Worm (Caenorhabditis elegans) whole organism, late embryonic: ENCODE results near the gene srv-12.

Source experiments
- C08G9.2 ChIP-seq: sonication (generic microtip); optimal IDR thresholded peaks from 2 replicates; lab custom pipeline; 2016; ENCODE audit warnings: mild to moderate bottlenecking, missing genetic modification characterization, moderate library complexity, missing compliant biosample characterization
- K02D7.2 ChIP-seq: sonication (generic microtip); optimal IDR thresholded peaks from 2 replicates; lab custom pipeline; 2017; ENCODE audit warnings: mild to moderate bottlenecking, missing genetic modification characterization, missing compliant biosample characterization
- K09A11.1 ChIP-seq: sonication (generic microtip); optimal IDR thresholded peaks from 2 replicates; lab custom pipeline; 2017; ENCODE audit warnings: antibody characterized with exemption, mild to moderate bottlenecking, missing genetic modification characterization, missing compliant biosample characterization; ENCODE audit not compliant: insufficient read depth
- T23F11.4 ChIP-seq: fragments of 200-800 bp; sonication (Bioruptor generic); optimal IDR thresholded peaks from 2 replicates; lab custom pipeline; 2018; ENCODE audit warnings: mild to moderate bottlenecking, missing genetic modification characterization, missing compliant biosample characterization
- ama-1 ChIP-seq: fragments of 150-350 bp; optimal IDR thresholded peaks from 2 replicates; lab custom pipeline; 2014
- ceh-14 ChIP-seq: sonication (generic microtip); optimal IDR thresholded peaks from 2 replicates; lab custom pipeline; 2016; ENCODE audit warnings: missing genotype, missing genetic modification characterization, missing compliant biosample characterization
- ceh-19 ChIP-seq: fragments of 200-800 bp; sonication (Bioruptor generic); optimal IDR thresholded peaks from 2 replicates; lab custom pipeline; 2018; ENCODE audit warnings: mild to moderate bottlenecking, missing genetic modification characterization, missing compliant biosample characterization
- ceh-2 ChIP-seq: sonication (generic microtip); optimal IDR thresholded peaks from 2 replicates; lab custom pipeline; 2016; ENCODE audit warnings: missing genotype, missing genetic modification characterization, missing compliant biosample characterization
- ceh-22 ChIP-seq: sonication (generic microtip); optimal IDR thresholded peaks from 2 replicates; lab custom pipeline; 2017; ENCODE audit warnings: missing biosample characterization, missing genetic modification characterization
- ceh-24 ChIP-seq: sonication (generic microtip); optimal IDR thresholded peaks from 2 replicates; lab custom pipeline; 2016; ENCODE audit warnings: mild to moderate bottlenecking, missing genetic modification characterization, missing compliant biosample characterization
- ceh-31 ChIP-seq: sonication (generic microtip); optimal IDR thresholded peaks from 2 replicates; lab custom pipeline; 2016; ENCODE audit warnings: missing genetic modification characterization, missing compliant biosample characterization
- ceh-34 ChIP-seq: sonication (generic microtip); optimal IDR thresholded peaks from 2 replicates; lab custom pipeline; 2016; ENCODE audit warnings: mild to moderate bottlenecking, missing genetic modification characterization, missing compliant biosample characterization
- ceh-48 ChIP-seq: sonication (generic microtip); optimal IDR thresholded peaks from 2 replicates; lab custom pipeline; 2016; ENCODE audit warnings: missing genetic modification characterization, inconsistent platforms, missing compliant biosample characterization
- ceh-6 ChIP-seq: fragments of 200-800 bp; sonication (Bioruptor generic); optimal IDR thresholded peaks from 2 replicates; lab custom pipeline; 2018; ENCODE audit warnings: mild to moderate bottlenecking, missing genetic modification characterization, missing compliant biosample characterization
- ceh-9 ChIP-seq: sonication (generic microtip); optimal IDR thresholded peaks from 2 replicates; lab custom pipeline; 2016; ENCODE audit warnings: mild to moderate bottlenecking, missing genetic modification characterization, inconsistent platforms, missing compliant biosample characterization
- che-1 ChIP-seq: sonication (generic microtip); optimal IDR thresholded peaks from 2 replicates; lab custom pipeline; 2016; ENCODE audit warnings: mild to moderate bottlenecking, missing genetic modification characterization, missing compliant biosample characterization
- dmd-4 ChIP-seq: sonication (generic microtip); optimal IDR thresholded peaks from 2 replicates; lab custom pipeline; 2016; ENCODE audit warnings: borderline replicate concordance, missing genetic modification characterization, missing compliant biosample characterization
- elt-2 ChIP-seq: sonication (generic microtip); optimal IDR thresholded peaks from 2 replicates; lab custom pipeline; 2016; ENCODE audit warnings: missing genetic modification reagents, missing genetic modification characterization, missing compliant biosample characterization
- eyg-1 ChIP-seq: sonication (generic microtip); optimal IDR thresholded peaks from 2 replicates; lab custom pipeline; 2016; ENCODE audit warnings: missing genotype, missing genetic modification characterization, missing compliant biosample characterization
- fkh-6 ChIP-seq: sonication (generic microtip); optimal IDR thresholded peaks from 2 replicates; lab custom pipeline; 2016; ENCODE audit warnings: missing genetic modification characterization, missing compliant biosample characterization
- hlh-13 ChIP-seq: fragments of 200-800 bp; sonication (Bioruptor generic); optimal IDR thresholded peaks from 2 replicates; lab custom pipeline; 2018; ENCODE audit warnings: mild to moderate bottlenecking, missing genetic modification characterization, missing compliant biosample characterization
- hlh-15 ChIP-seq: sonication (generic microtip); optimal IDR thresholded peaks from 2 replicates; lab custom pipeline; 2016; ENCODE audit warnings: missing genetic modification characterization, missing compliant biosample characterization
- hlh-6 ChIP-seq: sonication (generic microtip); optimal IDR thresholded peaks from 2 replicates; lab custom pipeline; 2016; ENCODE audit warnings: missing genotype, missing genetic modification characterization, missing compliant biosample characterization
- lim-6 ChIP-seq: sonication (generic microtip); optimal IDR thresholded peaks from 2 replicates; lab custom pipeline; 2016; ENCODE audit warnings: missing genetic modification characterization, missing compliant biosample characterization
- madf-2 ChIP-seq: sonication (generic microtip); optimal IDR thresholded peaks from 2 replicates; lab custom pipeline; 2017; ENCODE audit warnings: missing genetic modification characterization, missing compliant biosample characterization
- mec-3 ChIP-seq: sonication (generic microtip); optimal IDR thresholded peaks from 2 replicates; lab custom pipeline; 2016; ENCODE audit warnings: borderline replicate concordance, missing genetic modification characterization, missing compliant biosample characterization
- nhr-232 ChIP-seq: sonication (generic microtip); optimal IDR thresholded peaks from 2 replicates; lab custom pipeline; 2016; ENCODE audit warnings: missing genetic modification characterization, missing compliant biosample characterization
- odd-2 ChIP-seq: sonication (generic microtip); optimal IDR thresholded peaks from 2 replicates; lab custom pipeline; 2017; ENCODE audit warnings: antibody characterized with exemption, mild to moderate bottlenecking, missing genetic modification characterization, missing compliant biosample characterization
- pag-3 ChIP-seq: sonication (generic microtip); optimal IDR thresholded peaks from 2 replicates; lab custom pipeline; 2016; ENCODE audit warnings: missing compliant biosample characterization, missing genetic modification characterization, borderline replicate concordance
- pax-1 ChIP-seq: fragments of 150-350 bp; optimal IDR thresholded peaks from 2 replicates; lab custom pipeline; 2014; ENCODE audit warnings: missing biosample characterization, missing genetic modification characterization
- pha-2 ChIP-seq: sonication (generic microtip); optimal IDR thresholded peaks from 2 replicates; lab custom pipeline; 2017; ENCODE audit warnings: mild to moderate bottlenecking, missing genetic modification characterization, missing compliant biosample characterization
- ref-2 ChIP-seq: sonication (generic microtip); optimal IDR thresholded peaks from 2 replicates; lab custom pipeline; 2016; ENCODE audit warnings: missing genetic modification characterization, missing compliant biosample characterization
- rnt-1 ChIP-seq: sonication (generic microtip); optimal IDR thresholded peaks from 2 replicates; lab custom pipeline; 2016; ENCODE audit warnings: missing genetic modification characterization, missing compliant biosample characterization
- sdc-2 ChIP-seq: sonication (generic microtip); optimal IDR thresholded peaks from 2 replicates; lab custom pipeline; 2016; ENCODE audit warnings: missing genotype, missing genetic modification characterization, missing compliant biosample characterization
- sox-4 ChIP-seq: sonication (generic microtip); optimal IDR thresholded peaks from 2 replicates; lab custom pipeline; 2017; ENCODE audit warnings: mild to moderate bottlenecking, missing genetic modification characterization, inconsistent platforms, missing compliant biosample characterization
- tbx-2 ChIP-seq: sonication (generic microtip); optimal IDR thresholded peaks from 2 replicates; lab custom pipeline; 2016; ENCODE audit warnings: missing genetic modification characterization, missing compliant biosample characterization
- tbx-7 ChIP-seq: sonication (generic microtip); optimal IDR thresholded peaks from 2 replicates; lab custom pipeline; 2016; ENCODE audit warnings: missing genotype, missing genetic modification characterization, missing compliant biosample characterization
- unc-3 ChIP-seq, 2 experiments: fragments of 200-800 bp in 1 of 2; sonication (Bioruptor generic) in 1 of 2; sonication (generic microtip) in 1 of 2; conservative IDR thresholded peaks in 1 of 2; optimal IDR thresholded peaks in 1 of 2; 2 replicates each; pipeline versions ENCODE4 v1.3.6 to Lab custom; 2016 to 2022; ENCODE audit warnings: missing compliant biosample characterization in 2 of 2, missing genetic modification characterization in 2 of 2, missing genetic modification reagents in 1 of 2
- unc-42 ChIP-seq: sonication (generic microtip); optimal IDR thresholded peaks from 2 replicates; lab custom pipeline; 2016; ENCODE audit warnings: missing genotype, missing genetic modification characterization, missing compliant biosample characterization
- unc-86 ChIP-seq: sonication (generic microtip); optimal IDR thresholded peaks from 2 replicates; lab custom pipeline; 2016; ENCODE audit warnings: missing genetic modification characterization, missing compliant biosample characterization
- zip-5 ChIP-seq: sonication (generic microtip); optimal IDR thresholded peaks from 2 replicates; lab custom pipeline; 2016; ENCODE audit warnings: missing genetic modification characterization, missing compliant biosample characterization
- ztf-16 ChIP-seq: sonication (generic microtip); optimal IDR thresholded peaks from 2 replicates; lab custom pipeline; 2017; ENCODE audit warnings: missing genetic modification characterization, missing compliant biosample characterization

The srv-12 gene

DNA sequence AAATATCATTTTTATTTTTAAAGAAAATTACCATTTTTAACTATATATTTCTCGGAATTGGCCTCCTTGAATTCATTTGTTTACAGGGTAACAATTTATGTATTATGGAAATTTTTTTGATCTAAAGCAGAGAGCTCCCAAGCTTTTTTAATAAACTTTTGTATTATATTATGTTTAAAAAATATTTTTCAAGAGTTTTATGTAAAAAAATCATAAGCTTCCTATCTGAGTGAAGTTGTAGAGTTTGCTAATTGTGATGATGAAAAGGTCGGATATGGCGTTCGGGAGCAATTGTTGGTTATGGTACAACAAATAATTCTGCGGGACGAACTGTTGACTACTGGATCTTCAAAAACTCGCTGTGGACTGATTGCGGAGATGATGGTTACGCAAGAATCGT is 32.2 kb downstream of the srv-12 start, which contains the start of gene F44D12.19:
Gene F44D12.19 (plus strand): TSS at position 301 of the 400 bp plus-strand sequence.
- TF ChIP-seq ceh-34 (tag; lab: Kevin White, UChicago) (no peak), odd-2 (tag; lab: Kevin White, UChicago) (no peak), rnt-1 (tag; lab: Kevin White, UChicago) (no peak)

DNA sequence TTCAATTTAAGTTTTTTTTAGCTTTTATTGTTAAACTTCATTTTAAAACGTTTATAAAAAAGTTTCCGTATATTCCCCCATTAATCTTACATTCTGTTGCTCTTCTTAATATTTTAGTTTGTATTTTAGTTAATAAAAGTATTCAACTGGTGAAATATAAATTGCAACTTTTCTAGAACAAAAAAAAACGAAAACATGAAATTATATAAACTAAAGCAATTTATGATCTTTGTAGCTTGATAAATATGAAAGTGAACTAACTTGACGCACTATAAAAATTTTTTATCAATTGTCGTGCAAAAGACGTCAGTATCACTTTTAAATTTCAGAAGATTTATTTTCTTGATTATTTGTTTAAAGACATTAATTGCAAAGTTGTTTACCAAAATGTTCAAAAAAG is 35.8 kb downstream of the srv-12 start, which contains the start of gene F44D12.2:
Gene F44D12.2 (minus strand): TSS at position 101 of the 400 bp plus-strand sequence.
- TF ChIP-seq ceh-19 (GFP tag; lab: Kevin White, UChicago) (no peak), sdc-2 (tag; lab: Kevin White, UChicago) (no peak), hlh-6 (tag; lab: Kevin White, UChicago) (no peak), ceh-31 (tag; lab: Kevin White, UChicago) (no peak), fkh-6 (no peak), ref-2 (no peak), ceh-6 (GFP tag; lab: Kevin White, UChicago) (no peak)

DNA sequence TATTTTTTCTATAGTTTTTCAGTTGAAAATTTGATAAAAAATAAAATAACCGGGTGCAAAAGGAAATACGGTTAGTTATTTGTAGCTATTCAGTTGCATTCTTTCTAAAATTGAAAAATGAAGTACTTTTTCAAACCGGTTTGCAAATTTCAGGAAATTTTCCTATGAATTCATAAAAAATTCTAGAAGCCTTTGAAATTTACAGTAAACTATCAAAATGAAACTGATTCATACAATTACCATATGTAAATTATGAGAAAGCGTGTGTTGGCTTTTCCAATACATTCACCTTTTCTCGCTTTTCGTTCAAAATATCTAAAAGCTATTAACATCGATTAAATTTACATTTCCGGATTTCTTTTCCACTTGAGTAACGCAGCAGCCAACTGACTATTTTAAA is 36.5 kb downstream of the srv-12 start, which contains the start of gene ent-7:
Gene ent-7 (plus strand): TSS at position 301 of the 400 bp plus-strand sequence.
- TF ChIP-seq nhr-232 (tag; lab: Kevin White, UChicago) (no peak), ceh-19 (GFP tag; lab: Kevin White, UChicago) (no peak), ceh-24 (tag; lab: Kevin White, UChicago) (no peak), eyg-1 (tag; lab: Kevin White, UChicago) (no peak), ztf-16 (tag; lab: Kevin White, UChicago) (no peak), zip-5 (tag; lab: Kevin White, UChicago) (no peak), mec-3 (tag; lab: Kevin White, UChicago) (no peak), hlh-15 (tag; lab: Kevin White, UChicago) (no peak), K09A11.1 (tag; lab: Kevin White, UChicago) (no peak), unc-86 (no peak), ref-2 (no peak), C08G9.2 (tag; lab: Kevin White, UChicago) (no peak), ceh-48 (tag; lab: Kevin White, UChicago) (no peak), K02D7.2 (tag; lab: Kevin White, UChicago) (no peak), ceh-34 (tag; lab: Kevin White, UChicago) (no peak), ceh-9 (tag; lab: Kevin White, UChicago) (no peak), che-1 (no peak), pax-1 (tag; lab: Kevin White, UChicago) (no peak), T23F11.4 (GFP tag; lab: Kevin White, UChicago) (no peak)

DNA sequence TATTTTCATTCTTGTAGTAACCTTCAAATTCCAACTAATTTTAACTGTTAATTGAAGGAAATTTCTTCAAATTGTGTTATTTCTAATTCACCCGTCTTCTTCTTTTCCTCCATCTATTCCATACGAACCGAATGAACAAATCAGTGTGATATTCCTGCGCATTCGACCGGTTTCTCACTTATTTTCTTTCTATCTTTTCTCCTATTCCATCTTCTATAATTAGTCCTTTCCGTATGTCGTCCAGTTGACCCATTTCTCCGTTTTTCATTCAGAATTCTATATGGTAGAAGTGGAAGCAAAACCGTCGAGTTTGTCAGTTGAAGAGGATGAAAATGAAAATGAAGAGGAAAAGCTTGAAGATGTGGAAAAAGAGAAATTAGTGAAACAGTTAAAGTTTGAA is 43.9 kb downstream of the srv-12 start, which contains the start of gene magu-4:
Gene magu-4 (plus strand): TSS at position 218 of the 400 bp plus-strand sequence.
- TF ChIP-seq pax-1 (tag; lab: Kevin White, UChicago) = no peak
- no peak for TF ChIP-seq sox-4 (tag; lab: Kevin White, UChicago)
- no peak for TF ChIP-seq tbx-2
- no peak for TF ChIP-seq unc-3 (GFP tag; conservative IDR thresholded peaks at IDR 0.05; lab: Robert Waterston, UW)
- no peak for TF ChIP-seq unc-3 (tag; optimal IDR thresholded peaks at IDR 0.05; lab: Kevin White, UChicago)
- no peak for TF ChIP-seq hlh-13 (GFP tag; lab: Kevin White, UChicago)
- no peak for TF ChIP-seq che-1
- TF ChIP-seq ceh-22 (tag; lab: Kevin White, UChicago) = no peak
- no peak for TF ChIP-seq mec-3 (tag; lab: Kevin White, UChicago)
- TF ChIP-seq dmd-4 = no peak
- no peak for TF ChIP-seq lim-6
- TF ChIP-seq pha-2 (tag; lab: Kevin White, UChicago) = no peak
- no peak for TF ChIP-seq ama-1 (lab: Kevin White, UChicago)
- TF ChIP-seq ceh-2 = no peak
- TF ChIP-seq tbx-7 (tag; lab: Kevin White, UChicago) = no peak
- TF ChIP-seq unc-42 (tag; lab: Kevin White, UChicago) = no peak
- no peak for TF ChIP-seq madf-2 (tag; lab: Kevin White, UChicago)
- no peak for TF ChIP-seq hlh-6 (tag; lab: Kevin White, UChicago)
- no peak for TF ChIP-seq pag-3 (tag; lab: Kevin White, UChicago)
- no peak for TF ChIP-seq ceh-14
- no peak for TF ChIP-seq elt-2 (tag; lab: Kevin White, UChicago)
- TF ChIP-seq, all 69 proteins: peak for 0
